Fruit fly (Drosophila melanogaster): ENCODE results near the gene NLaz.
A peak's percentile ranks its signal among the peaks of the same experiment; 100 is the strongest.

NLaz gene

dm6 chr2L:1312321-1312720 is 49.3 kb downstream of the NLaz start:
- TF ChIP-seq nmo (GFP tag; optimal IDR thresholded peaks at IDR 0.05) (peak; percentile 5), CG11504 (tag; optimal IDR thresholded peaks at IDR 0.05) (peak; percentile 13), PHDP (tag; optimal IDR thresholded peaks at IDR 0.05) (peak; percentile 21), Oli (tag; optimal IDR thresholded peaks at IDR 0.05) (no peak), CG4707 (GFP tag; optimal IDR thresholded peaks at IDR 0.05) (no peak), CG7839 (tag; optimal IDR thresholded peaks at IDR 0.05) (peak; percentile 18), dmrt99B (tag; optimal IDR thresholded peaks at IDR 0.05) (peak; percentile 36), ci (GFP tag; IDR thresholded peaks at IDR 0.05) (peak; percentile 30; the same call in 2 of the 3 replicates), gem (tag; optimal IDR thresholded peaks at IDR 0.05) (peak; percentile 47), otp (GFP tag; IDR thresholded peaks at IDR 0.05) (0 out of 3 replicates have a peak, but pooled peaks have one; percentile 17), zfh1 (GFP tag; IDR thresholded peaks at IDR 0.05) (0 out of 3 replicates have a peak, but pooled peaks have one; percentile 29), HLH3B (GFP tag; IDR thresholded peaks at IDR 0.05) (peak; percentile 42; the same call in 1 of the 2 replicates), CG3838 (GFP tag; optimal IDR thresholded peaks at IDR 0.05) (no peak), pita (GFP tag; optimal IDR thresholded peaks at IDR 0.05) (no peak), prd (optimal IDR thresholded peaks at IDR 0.05) (no peak), prd (GFP tag; IDR thresholded peaks at IDR 0.05) (peak; percentile 30; the same call in 1 of the 3 replicates), CG32767 (GFP tag; IDR thresholded peaks at IDR 0.05) (no peak), CG12391 (tag; optimal IDR thresholded peaks at IDR 0.05) (peak; percentile 19), ac (GFP tag; optimal IDR thresholded peaks at IDR 0.05) (no peak), ranshi (GFP tag; IDR thresholded peaks at IDR 0.05) (peak; percentile 8; the same call in 1 of the 2 replicates), CG34224 (GFP tag; IDR thresholded peaks at IDR 0.05; ENCODE audit: partially characterized antibody) (no peak), Blimp-1 (GFP tag; optimal IDR thresholded peaks at IDR 0.05) (peak; percentile 18), fd96Cb (tag; optimal IDR thresholded peaks at IDR 0.05) (peak; percentile 4), CG17328 (GFP tag; IDR thresholded peaks at IDR 0.05) (peak; percentile 57; the same call in 1 of the 2 replicates), CG1603 (tag; optimal IDR thresholded peaks at IDR 0.05) (peak; percentile 39), CG3065 (GFP tag; optimal IDR thresholded peaks at IDR 0.05) (no peak), CG10979 (tag; optimal IDR thresholded peaks at IDR 0.05) (no peak), Sox102F (GFP tag; optimal IDR thresholded peaks at IDR 0.05) (peak; percentile 37), bsh (GFP tag; optimal IDR thresholded peaks at IDR 0.05) (peak in 1 of 2 experiments; percentile 25), CG11560 (tag; IDR thresholded peaks at IDR 0.05) (no peak), row (GFP tag; IDR thresholded peaks at IDR 0.05) (0 out of 3 replicates have a peak, but pooled peaks have one; percentile 33), zen2 (GFP tag; IDR thresholded peaks at IDR 0.05; ENCODE audit: partially characterized antibody) (no peak), unpg (GFP tag; optimal IDR thresholded peaks at IDR 0.05) (no peak), sens (GFP tag) (peak; percentile 72), lmd (GFP tag; IDR thresholded peaks at IDR 0.05) (peak; percentile 33; the same call in 1 of the 2 replicates), ATbp (GFP tag; optimal IDR thresholded peaks at IDR 0.05) (peak; percentile 40), sisA (GFP tag; IDR thresholded peaks at IDR 0.05) (peak; percentile 39; the same call in 1 of the 2 replicates), Med (GFP tag) (peak; percentile 66), CG17359 (tag; optimal IDR thresholded peaks at IDR 0.05) (no peak)

Data from whole organism, embryonic.